Fruit fly (Drosophila melanogaster): Measurements from ENCODE around the gene CG33257.

The CG33257 gene

DNA sequence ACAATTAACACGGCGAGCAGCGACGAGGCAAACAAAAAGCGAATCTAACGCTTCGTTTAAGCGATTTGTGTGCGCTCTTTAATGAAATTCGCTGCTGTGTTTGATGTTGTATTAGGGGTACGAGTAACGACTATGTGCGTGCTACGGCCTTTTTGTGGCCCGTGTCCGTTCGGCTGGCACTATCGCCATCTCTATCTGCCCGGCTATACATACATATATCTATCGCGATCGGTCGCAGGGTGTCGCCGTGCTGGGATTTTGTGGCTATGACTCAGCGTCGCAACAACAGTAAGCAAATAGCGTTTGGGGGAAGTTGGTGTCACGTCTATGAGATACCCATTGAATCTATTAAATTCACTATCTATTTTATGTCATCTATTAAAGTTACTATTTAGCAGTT, 47.6 kb downstream of the CG33257 start (continued):
- TF ChIP-seq TFAM (GFP tag; optimal IDR thresholded peaks at IDR 0.05) (no peak), NFAT (GFP tag; IDR thresholded peaks at IDR 0.05) (0 out of 2 replicates have a peak, but pooled peaks have one; percentile 4), Side (GFP tag; optimal IDR thresholded peaks at IDR 0.05) (no peak), Nf-YA (GFP tag; IDR thresholded peaks at IDR 0.05) (no peak), hkb (optimal IDR thresholded peaks at IDR 0.05) (no peak), hkb (GFP tag; IDR thresholded peaks at IDR 0.05) (0 out of 2 replicates have a peak, but pooled peaks have one; percentile 8), CG17328 (GFP tag; IDR thresholded peaks at IDR 0.05) (no peak), pros (GFP tag; optimal IDR thresholded peaks at IDR 0.05) (no peak), danr (GFP tag; IDR thresholded peaks at IDR 0.05) (no peak), CG1832 (GFP tag; optimal IDR thresholded peaks at IDR 0.05) (peak; percentile 24), CG6765 (GFP tag; optimal IDR thresholded peaks at IDR 0.05) (no peak), sug (tag; optimal IDR thresholded peaks at IDR 0.05) (peak; percentile 5), CG10543 (GFP tag; optimal IDR thresholded peaks at IDR 0.05) (no peak), ci (GFP tag; IDR thresholded peaks at IDR 0.05) (peak; percentile 11; the same call in 1 of the 3 replicates), Atf6 (GFP tag; IDR thresholded peaks at IDR 0.05) (no peak), Pdp1 (GFP tag; optimal IDR thresholded peaks at IDR 0.05) (no peak), mirr (GFP tag; optimal IDR thresholded peaks at IDR 0.05) (no peak), Med (GFP tag) (peak; percentile 41), lab (GFP tag; optimal IDR thresholded peaks at IDR 0.05) (peak; percentile 22), CG4360 (GFP tag; IDR thresholded peaks at IDR 0.05) (no peak), crol (GFP tag; IDR thresholded peaks at IDR 0.05) (no peak), CG8290 (GFP tag; optimal IDR thresholded peaks at IDR 0.05) (no peak), CG8290 (tag; optimal IDR thresholded peaks at IDR 0.05) (peak in 1 of 2 experiments; percentile 21), row (GFP tag; IDR thresholded peaks at IDR 0.05) (peak; percentile 43; the same call in 2 of the 3 replicates), pho (GFP tag; optimal IDR thresholded peaks at IDR 0.05) (no peak), CG17359 (tag; optimal IDR thresholded peaks at IDR 0.05) (no peak)

DNA sequence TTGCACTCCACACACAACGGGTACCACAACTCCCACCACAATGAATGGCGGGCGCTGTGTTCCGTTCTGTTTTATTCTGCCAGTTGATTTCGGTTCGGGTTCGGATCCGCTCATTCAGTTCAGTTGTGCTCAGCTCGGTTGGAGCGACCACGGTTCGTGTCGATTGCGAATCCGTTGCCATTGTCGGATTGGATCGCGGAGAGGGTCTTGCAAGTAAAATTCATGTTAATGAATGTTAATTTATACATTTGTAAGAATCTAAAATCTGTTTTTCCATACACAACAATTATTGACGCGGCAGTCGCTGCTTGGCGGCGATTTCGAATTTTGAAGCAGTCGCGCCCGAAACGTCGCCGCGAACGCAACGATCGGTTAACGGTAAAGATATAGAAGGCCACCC, 48.4 kb downstream of the CG33257 start, which contains the start of gene Gagr:
Gene Gagr, plus strand, starts transcription at position 81 of the 400 bp plus-strand sequence.
- TF ChIP-seq Rx (GFP tag; IDR thresholded peaks at IDR 0.05) (0 out of 2 replicates have a peak, but pooled peaks have one; percentile 10), Rfx (GFP tag; IDR thresholded peaks at IDR 0.05) (0 out of 2 replicates have a peak, but pooled peaks have one; percentile 22), Deaf1 (tag; optimal IDR thresholded peaks at IDR 0.05) (peak; percentile 77), CG2889 (GFP tag; IDR thresholded peaks at IDR 0.05) (no peak), maf-S (GFP tag; optimal IDR thresholded peaks at IDR 0.05) (no peak), dm (GFP tag; optimal IDR thresholded peaks at IDR 0.05) (no peak), slbo (GFP tag; IDR thresholded peaks at IDR 0.05) (0 out of 2 replicates have a peak, but pooled peaks have one; percentile 25), vvl (GFP tag; IDR thresholded peaks at IDR 0.05) (peak; percentile 65; the same call in 1 of the 2 replicates), chinmo (GFP tag; IDR thresholded peaks at IDR 0.05; ENCODE audit: partially characterized antibody) (0 out of 4 replicates have a peak, but pooled peaks have one; percentile 60), CG5180 (GFP tag; optimal IDR thresholded peaks at IDR 0.05) (peak; percentile 40), jing (GFP tag; optimal IDR thresholded peaks at IDR 0.05) (no peak), CG10565 (GFP tag; optimal IDR thresholded peaks at IDR 0.05) (no peak)
